Fruit fly (Drosophila melanogaster): Measurements from ENCODE around the gene CG32278.

Gene CG32278

dm6 chr3L:3169107-3169506 lies at the start of gene CG32278, which contains the start of gene CG32281:
Gene CG32278, plus strand, starts transcription at chr3L:3169286.
Gene CG32281, plus strand, starts transcription at chr3L:3169375.
- TF ChIP-seq noc (tag; optimal IDR thresholded peaks at IDR 0.05) = no peak

- peak; percentile 36 for TF ChIP-seq noc (tag; optimal IDR thresholded peaks at IDR 0.05)
Measured at dm6 chr3L:3121769-3122432, 47.2 kb upstream of the CG32278 start.

- TF ChIP-seq noc (tag; optimal IDR thresholded peaks at IDR 0.05) = no peak
Measured at dm6 chr3L:3122688-3123316, 46.3 kb upstream of the CG32278 start.

dm6 chr3L:3124519-3124918 lies 44.6 kb upstream of the CG32278 start:
- TF ChIP-seq noc (tag; optimal IDR thresholded peaks at IDR 0.05) = no peak

dm6 chr3L:3124939-3125648 lies 44.0 kb upstream of the CG32278 start:
- TF ChIP-seq noc (tag; optimal IDR thresholded peaks at IDR 0.05) = no peak

dm6 chr3L:3125649-3126130 lies 43.4 kb upstream of the CG32278 start:
- TF ChIP-seq noc (tag; optimal IDR thresholded peaks at IDR 0.05) = no peak

- no peak for TF ChIP-seq noc (tag; optimal IDR thresholded peaks at IDR 0.05)
Measured at dm6 chr3L:3126478-3126877, 42.6 kb upstream of the CG32278 start.

- no peak for TF ChIP-seq noc (tag; optimal IDR thresholded peaks at IDR 0.05)
Measured at dm6 chr3L:3127544-3127943, 41.5 kb upstream of the CG32278 start, which contains the start of gene promL. Gene promL, minus strand, starts transcription at chr3L:3127724.

dm6 chr3L:3134064-3134545 lies 35.0 kb upstream of the CG32278 start:
- TF ChIP-seq noc (tag; optimal IDR thresholded peaks at IDR 0.05) = peak; percentile 11

- TF ChIP-seq noc (tag; optimal IDR thresholded peaks at IDR 0.05) = no peak
Measured at dm6 chr3L:3141411-3141810, 27.7 kb upstream of the CG32278 start.

- no peak for TF ChIP-seq noc (tag; optimal IDR thresholded peaks at IDR 0.05)
Measured at dm6 chr3L:3142516-3143382, 26.3 kb upstream of the CG32278 start.

- TF ChIP-seq noc (tag; optimal IDR thresholded peaks at IDR 0.05) = no peak
Measured at dm6 chr3L:3143383-3143962, 25.6 kb upstream of the CG32278 start, which contains the start of the genes CG11537 and Alg2. Gene CG11537, minus strand, starts transcription at chr3L:3143457. Gene Alg2, plus strand, starts transcription at chr3L:3143808.

dm6 chr3L:3148125-3149059 lies 20.7 kb upstream of the CG32278 start, which contains the start of the genes Usp5 and BtbVII:
Gene Usp5, minus strand, starts transcription at chr3L:3148358.
Gene BtbVII, plus strand, starts transcription at chr3L:3148646.
- peak; percentile 37 for TF ChIP-seq noc (tag; optimal IDR thresholded peaks at IDR 0.05)
